Fruit fly (Drosophila melanogaster) whole organism, embryonic: Measurements from ENCODE around the gene Klp61F.
A peak's percentile ranks its signal among the peaks of the same experiment; 100 is the strongest.

Experiments used
- ATbp ChIP-seq: fragments of 200-800 bp; sonication (Bioruptor generic); optimal IDR thresholded peaks from 2 replicates; lab custom pipeline; 2017; ENCODE audit warnings: missing biosample characterization, mild to moderate bottlenecking, missing genetic modification characterization, missing genetic modification reagents
- Ada2b ChIP-seq: fragments of 200-800 bp; sonication (Bioruptor generic); IDR thresholded peaks from 2 replicates; pipeline ENCODE4 v1.3.6; 2022; ENCODE audit warnings: missing biosample characterization, missing genetic modification characterization
- CG13424 ChIP-seq: fragments of 200-800 bp; sonication (Bioruptor generic); optimal IDR thresholded peaks from 2 replicates; lab custom pipeline; 2019; ENCODE audit warnings: missing biosample characterization, mild to moderate bottlenecking, missing genetic modification characterization, moderate library complexity
- CG14441 ChIP-seq: fragments of 200-800 bp; sonication (Bioruptor generic); IDR thresholded peaks from 2 replicates; pipeline ENCODE4 v1.3.6; 2022; ENCODE audit warnings: missing biosample characterization, missing genetic modification characterization
- CG1602 ChIP-seq: fragments of 200-800 bp; sonication (Bioruptor generic); optimal IDR thresholded peaks from 3 replicates; lab custom pipeline; 2016; ENCODE audit warnings: missing biosample characterization, missing genetic modification characterization
- CG1603 ChIP-seq: fragments of 200-800 bp; sonication (Bioruptor generic); optimal IDR thresholded peaks from 2 replicates; lab custom pipeline; 2019; ENCODE audit warnings: missing biosample characterization, mild to moderate bottlenecking, missing genetic modification characterization, moderate library complexity
- CG16779 ChIP-seq: fragments of 200-800 bp; sonication (Bioruptor generic); IDR thresholded peaks from 2 replicates; pipeline ENCODE4 v1.3.6; 2022; ENCODE audit warnings: missing biosample characterization, missing genetic modification characterization
- CG16815 ChIP-seq: fragments of 200-800 bp; sonication (Bioruptor generic); optimal IDR thresholded peaks from 3 replicates; lab custom pipeline; 2017; ENCODE audit warnings: missing biosample characterization, mild to moderate bottlenecking, missing genetic modification characterization
- CG17359 ChIP-seq: fragments of 200-800 bp; sonication (Bioruptor generic); optimal IDR thresholded peaks from 3 replicates; lab custom pipeline; 2018; ENCODE audit warnings: missing biosample characterization, mild to moderate bottlenecking, missing genetic modification characterization, moderate library complexity
- CG17802 ChIP-seq: fragments of 200-800 bp; sonication (Bioruptor generic); optimal IDR thresholded peaks from 2 replicates; lab custom pipeline; 2018; ENCODE audit warnings: missing biosample characterization, mild to moderate bottlenecking, missing genetic modification characterization, moderate library complexity
- CG18262 ChIP-seq: fragments of 200-800 bp; optimal IDR thresholded peaks from 3 replicates; lab custom pipeline; 2019; ENCODE audit warnings: missing biosample characterization, mild to moderate bottlenecking, missing genetic modification characterization, moderate library complexity
- CG1832 ChIP-seq: fragments of 200-800 bp; sonication (Bioruptor generic); optimal IDR thresholded peaks from 2 replicates; lab custom pipeline; 2017; ENCODE audit warnings: missing biosample characterization, mild to moderate bottlenecking, missing genetic modification characterization, inconsistent platforms
- CG2678 ChIP-seq: fragments of 200-800 bp; sonication (Bioruptor generic); optimal IDR thresholded peaks from 3 replicates; lab custom pipeline; 2019; ENCODE audit warnings: missing biosample characterization, mild to moderate bottlenecking, missing genetic modification characterization, moderate library complexity
- CG32532 ChIP-seq: fragments of 200-800 bp; sonication (Bioruptor generic); IDR thresholded peaks from 2 replicates; pipeline ENCODE4 v1.3.6; 2022; ENCODE audit warnings: missing biosample characterization, missing genetic modification characterization
- CG3726 ChIP-seq: fragments of 200-800 bp; sonication (Bioruptor generic); IDR thresholded peaks from 3 replicates; pipeline ENCODE4, ENCODE4 v1.3.6; 2022; ENCODE audit warnings: missing biosample characterization, missing genetic modification characterization
- CG4404 ChIP-seq: fragments of 200-800 bp; sonication (Bioruptor generic); IDR thresholded peaks from 2 replicates; pipeline ENCODE4 v1.3.6; 2022; ENCODE audit warnings: missing biosample characterization, missing genetic modification characterization
- CkIIα-i1 ChIP-seq: fragments of 200-800 bp; sonication (Bioruptor generic); IDR thresholded peaks from 2 replicates; pipeline ENCODE4 v1.3.6; 2022; ENCODE audit warnings: missing biosample characterization, missing genetic modification characterization
- Deaf1 ChIP-seq: fragments of 200-800 bp; optimal IDR thresholded peaks from 3 replicates; lab custom pipeline; 2019; ENCODE audit warnings: missing biosample characterization, mild to moderate bottlenecking, missing genetic modification characterization, moderate library complexity
- HHEX ChIP-seq: fragments of 200-800 bp; sonication (Bioruptor generic); optimal IDR thresholded peaks from 3 replicates; lab custom pipeline; 2017; ENCODE audit warnings: missing biosample characterization, mild to moderate bottlenecking, missing genetic modification characterization, missing genetic modification reagents
- Hr51 ChIP-seq, 2 experiments: fragments of 200-800 bp; sonication (Bioruptor generic); optimal IDR thresholded peaks; 2 replicates in 1 of 2; 3 replicates in 1 of 2; lab custom pipeline; 2016 to 2018; ENCODE audit warnings: missing biosample characterization in 2 of 2, missing genetic modification characterization in 2 of 2, mild to moderate bottlenecking in 1 of 2, moderate library complexity in 1 of 2
- Nf-YC ChIP-seq: fragments of 200-800 bp; optimal IDR thresholded peaks from 3 replicates; lab custom pipeline; 2019; ENCODE audit warnings: missing biosample characterization, mild to moderate bottlenecking, missing genetic modification characterization, moderate library complexity
- Rfx ChIP-seq: fragments of 200-800 bp; sonication (Bioruptor generic); IDR thresholded peaks from 2 replicates; pipeline ENCODE4 v1.3.6; 2022; ENCODE audit warnings: missing biosample characterization, missing genetic modification characterization
- Sry-β ChIP-seq: fragments of 200-800 bp; sonication (Bioruptor generic); optimal IDR thresholded peaks from 2 replicates; lab custom pipeline; 2018; ENCODE audit warnings: missing biosample characterization, mild to moderate bottlenecking, missing genetic modification characterization, moderate library complexity
- ac ChIP-seq: fragments of 200-800 bp; sonication (Bioruptor generic); optimal IDR thresholded peaks from 3 replicates; lab custom pipeline; 2017; ENCODE audit warnings: missing biosample characterization, mild to moderate bottlenecking, missing genetic modification characterization
- ase ChIP-seq: fragments of 200-800 bp; sonication (Bioruptor generic); IDR thresholded peaks from 3 replicates; pipeline ENCODE4 v1.3.6; 2022; ENCODE audit warnings: missing biosample characterization, missing genetic modification characterization
- gt ChIP-seq: fragments of 200-800 bp; sonication (Bioruptor generic); IDR thresholded peaks from 2 replicates; pipeline ENCODE4 v1.3.6; 2022; ENCODE audit warnings: missing biosample characterization, missing genetic modification characterization
- h ChIP-seq: fragments of >200 bp; optimal IDR thresholded peaks from 2 replicates; lab custom pipeline; 2017
- hkb ChIP-seq, 2 experiments: fragments of 200-800 bp in 1 of 2; fragments of >200 bp in 1 of 2; sonication (Bioruptor generic) in 1 of 2; IDR thresholded peaks in 1 of 2; optimal IDR thresholded peaks in 1 of 2; 2 replicates each; pipeline versions ENCODE4 v1.3.6 to Lab custom; 2017 to 2022; ENCODE audit warnings: missing biosample characterization in 1 of 2, missing genetic modification characterization in 1 of 2
- jigr1 ChIP-seq: fragments of 200-800 bp; sonication (Bioruptor generic); IDR thresholded peaks from 3 replicates; pipeline ENCODE4 v1.3.6; 2022; ENCODE audit warnings: missing biosample characterization, missing genetic modification characterization
- jumu ChIP-seq: fragments of 200-800 bp; sonication (Bioruptor generic); optimal IDR thresholded peaks from 3 replicates; lab custom pipeline; 2016; ENCODE audit warnings: missing biosample characterization, missing genetic modification characterization
- kay ChIP-seq: fragments of 200-800 bp; sonication (Bioruptor generic); optimal IDR thresholded peaks from 2 replicates; lab custom pipeline; 2016; ENCODE audit warnings: missing biosample characterization, missing genetic modification characterization
- lab ChIP-seq: fragments of 200-800 bp; sonication (Bioruptor generic); optimal IDR thresholded peaks from 3 replicates; lab custom pipeline; 2017; ENCODE audit warnings: missing biosample characterization, missing genetic modification characterization, mild to moderate bottlenecking, moderate library complexity, missing genetic modification reagents
- lilli ChIP-seq: fragments of 200-800 bp; sonication (Bioruptor generic); optimal IDR thresholded peaks from 3 replicates; lab custom pipeline; 2016; ENCODE audit warnings: missing biosample characterization, missing genetic modification characterization
- nau ChIP-seq: fragments of 200-800 bp; sonication (Bioruptor generic); optimal IDR thresholded peaks from 3 replicates; lab custom pipeline; 2017; ENCODE audit warnings: missing biosample characterization, mild to moderate bottlenecking, missing genetic modification characterization, missing genetic modification reagents
- nerfin-1 ChIP-seq: fragments of 200-800 bp; sonication (Bioruptor generic); optimal IDR thresholded peaks from 3 replicates; lab custom pipeline; 2019; ENCODE audit warnings: missing biosample characterization, mild to moderate bottlenecking, missing genetic modification characterization, moderate library complexity
- otp ChIP-seq: fragments of 200-800 bp; sonication (Bioruptor generic); IDR thresholded peaks from 3 replicates; pipeline ENCODE4, ENCODE4 v1.3.6; 2022; ENCODE audit warnings: missing biosample characterization, missing genetic modification characterization
- pho ChIP-seq: fragments of 200-800 bp; sonication (Bioruptor generic); optimal IDR thresholded peaks from 2 replicates; lab custom pipeline; 2016; ENCODE audit warnings: missing biosample characterization, missing genetic modification characterization
- psq ChIP-seq: fragments of 200-800 bp; sonication (Bioruptor generic); optimal IDR thresholded peaks from 2 replicates; lab custom pipeline; 2017; ENCODE audit warnings: missing biosample characterization, missing genetic modification characterization
- sens ChIP-seq: fragments of 200-800 bp; sonication (Bioruptor generic); peaks from one replicate; lab custom pipeline; 2016; ENCODE audit warnings: missing biosample characterization, missing genetic modification characterization
- seq ChIP-seq: fragments of 200-800 bp; sonication (Bioruptor generic); IDR thresholded peaks from 2 replicates; pipeline ENCODE4 v1.3.6; 2022; ENCODE audit warnings: missing biosample characterization, missing genetic modification characterization
- sob ChIP-seq: fragments of 200-800 bp; sonication (Bioruptor generic); IDR thresholded peaks from 2 replicates; pipeline ENCODE4 v1.3.6; 2022; ENCODE audit warnings: missing biosample characterization, missing genetic modification characterization
- sug ChIP-seq: fragments of 200-800 bp; optimal IDR thresholded peaks from 2 replicates; lab custom pipeline; 2019; ENCODE audit warnings: missing biosample characterization, mild to moderate bottlenecking, missing genetic modification characterization, moderate library complexity
- tap ChIP-seq: fragments of 200-800 bp; optimal IDR thresholded peaks from 3 replicates; lab custom pipeline; 2019; ENCODE audit warnings: missing biosample characterization, mild to moderate bottlenecking, missing genetic modification characterization, moderate library complexity
- toy ChIP-seq: fragments of 200-800 bp; sonication (Bioruptor generic); IDR thresholded peaks from 2 replicates; pipeline ENCODE4 v1.3.6; 2022; ENCODE audit warnings: missing biosample characterization, missing genetic modification characterization
- trem ChIP-seq: fragments of 200-800 bp; optimal IDR thresholded peaks from 3 replicates; lab custom pipeline; 2019; ENCODE audit warnings: missing biosample characterization, mild to moderate bottlenecking, missing genetic modification characterization, moderate library complexity
- ttk ChIP-seq: fragments of 200-800 bp; sonication (Bioruptor generic); IDR thresholded peaks from 2 replicates; pipeline ENCODE4 v2.1.2; 2022; ENCODE audit warnings: missing biosample characterization, missing genetic modification characterization
- tx ChIP-seq: fragments of 200-800 bp; sonication (Bioruptor generic); optimal IDR thresholded peaks from 2 replicates; lab custom pipeline; 2016; ENCODE audit warnings: missing biosample characterization, missing genetic modification characterization
- unc-4 ChIP-seq: fragments of 200-800 bp; sonication (Bioruptor generic); IDR thresholded peaks from 2 replicates; pipeline ENCODE4 v1.3.6; 2022; ENCODE audit warnings: missing biosample characterization, missing genetic modification characterization; ENCODE audit not compliant: partially characterized antibody
- vvl ChIP-seq: fragments of 200-800 bp; sonication (Bioruptor generic); IDR thresholded peaks from 2 replicates; pipeline ENCODE4 v1.3.6; 2022; ENCODE audit warnings: missing biosample characterization, missing genetic modification characterization
- zfh1 ChIP-seq: fragments of 200-800 bp; sonication (Bioruptor generic); IDR thresholded peaks from 3 replicates; pipeline ENCODE4 v1.3.6; 2022; ENCODE audit warnings: missing biosample characterization, missing genetic modification characterization
- zfh2 ChIP-seq: fragments of 200-800 bp; sonication (Bioruptor generic); optimal IDR thresholded peaks from 2 replicates; lab custom pipeline; 2016; ENCODE audit warnings: missing biosample characterization, missing genetic modification characterization

Gene Klp61F

DNA sequence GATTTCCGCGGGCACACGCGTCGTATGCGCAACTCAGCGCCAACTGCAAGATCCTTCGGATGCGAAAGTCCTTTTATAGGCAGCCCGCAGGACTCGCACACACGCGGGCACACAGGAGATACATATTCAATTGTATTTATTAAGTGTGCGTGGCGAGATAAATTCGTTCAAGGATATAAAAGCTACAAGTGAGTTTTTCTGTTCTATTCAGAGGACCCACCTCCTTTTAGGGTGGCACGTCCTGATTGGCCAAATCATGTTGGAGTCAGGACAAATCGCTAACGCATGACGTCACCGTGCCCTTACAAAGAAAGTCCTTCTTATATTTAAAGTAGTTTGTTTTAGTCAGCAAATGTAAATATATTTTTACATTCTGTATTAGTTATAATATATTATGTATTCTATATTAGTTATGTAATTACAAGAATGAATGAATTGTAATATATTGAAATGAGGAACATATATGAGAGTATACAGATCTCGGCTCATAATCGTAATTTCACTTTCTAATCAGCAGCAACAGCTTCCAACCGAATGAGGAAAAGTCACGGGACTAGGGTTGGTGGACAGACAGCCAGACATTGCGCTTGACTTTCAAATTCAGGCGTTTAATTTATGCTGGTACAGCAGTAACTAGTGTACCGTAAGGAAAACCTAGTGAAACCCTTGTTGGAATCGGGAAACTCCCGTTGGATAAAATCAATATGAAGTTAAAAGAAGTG, 52.4 kb downstream of the Klp61F start, which contains the start of gene Trhn (continued):
- TF ChIP-seq CG4404 (GFP tag; lab: Robert Waterston, UW) (no peak), ttk (no peak), hkb (optimal IDR thresholded peaks at IDR 0.05; lab: Kevin White, UChicago) (no peak), hkb (GFP tag; IDR thresholded peaks at IDR 0.05; lab: Robert Waterston, UW) (no peak), Nf-YC (tag; lab: Kevin White, UChicago) (peak; percentile 83), unc-4 (GFP tag; lab: Robert Waterston, UW) (no peak), CG1832 (GFP tag; lab: Kevin White, UChicago) (no peak), seq (GFP tag; lab: Robert Waterston, UW) (no peak), vvl (GFP tag; lab: Robert Waterston, UW) (peak; percentile 21; the same call in 1 of the 2 replicates), gt (GFP tag; lab: Robert Waterston, UW) (no peak), psq (GFP tag; lab: Kevin White, UChicago) (no peak), CG17359 (tag; lab: Kevin White, UChicago) (peak; percentile 36), Rfx (GFP tag; lab: Robert Waterston, UW) (no peak; the same call in 1 of the 2 replicates), nerfin-1 (no peak), lab (GFP tag; lab: Kevin White, UChicago) (peak; percentile 57), pho (GFP tag; lab: Kevin White, UChicago) (no peak), CG2678 (peak; percentile 70), otp (GFP tag; lab: Robert Waterston, UW) (no peak), toy (no peak), ase (no peak), tap (tag; lab: Kevin White, UChicago) (peak; percentile 18), trem (tag; lab: Kevin White, UChicago) (no peak), h (lab: Kevin White, UChicago) (no peak), Hr51 (GFP tag; optimal IDR thresholded peaks at IDR 0.05; lab: Kevin White, UChicago) (peak in 1 of 2 experiments; percentile 41), Deaf1 (tag; lab: Kevin White, UChicago) (no peak), CG18262 (tag; lab: Kevin White, UChicago) (no peak), sob (GFP tag; lab: Robert Waterston, UW) (no peak), sug (no peak), Sry-β (no peak), CG1602 (GFP tag; lab: Kevin White, UChicago) (no peak), zfh1 (GFP tag; lab: Robert Waterston, UW) (no peak), CG16779 (GFP tag; lab: Robert Waterston, UW) (no peak), CG13424 (tag; lab: Kevin White, UChicago) (peak; percentile 36), ac (GFP tag; lab: Kevin White, UChicago) (no peak), CG14441 (GFP tag; lab: Robert Waterston, UW) (no peak), CG3726 (GFP tag; lab: Robert Waterston, UW) (no peak), zfh2 (GFP tag; lab: Kevin White, UChicago) (no peak), CG1603 (no peak), jumu (GFP tag; lab: Kevin White, UChicago) (no peak), CkIIα-i1 (no peak), CG16815 (GFP tag; lab: Kevin White, UChicago) (no peak), nau (GFP tag; lab: Kevin White, UChicago) (no peak), HHEX (GFP tag; lab: Kevin White, UChicago) (no peak), tx (GFP tag; lab: Kevin White, UChicago) (no peak), jigr1 (GFP tag; lab: Robert Waterston, UW) (no peak), ATbp (GFP tag; lab: Kevin White, UChicago) (no peak), CG32532 (GFP tag; lab: Robert Waterston, UW) (no peak), kay (no peak), sens (GFP tag; lab: Kevin White, UChicago) (peak; percentile 58), Ada2b (GFP tag; lab: Robert Waterston, UW) (no peak), CG17802 (tag; lab: Kevin White, UChicago) (no peak), lilli (GFP tag; lab: Kevin White, UChicago) (no peak)
